Worm (Caenorhabditis elegans) whole organism, L1 larva: ENCODE measurements around the gene nspb-12.

Experiments used
- ama-1 ChIP-seq: fragments of 150-350 bp; optimal IDR thresholded peaks from 2 replicates; lab custom pipeline; 2014
- blmp-1 ChIP-seq: fragments of 150-350 bp; optimal IDR thresholded peaks from 2 replicates; lab custom pipeline; 2014; ENCODE audit warnings: missing biosample characterization, missing genetic modification characterization
- grh-1 ChIP-seq: fragments of 200-800 bp; sonication (Bioruptor generic); IDR thresholded peaks from 2 replicates; pipeline ENCODE4 v1.3.6; 2022; ENCODE audit warnings: missing genetic modification reagents, missing genetic modification characterization, missing compliant biosample characterization
- lin-13 ChIP-seq: fragments of 150-350 bp; optimal IDR thresholded peaks from 2 replicates; lab custom pipeline; 2014; ENCODE audit warnings: missing biosample characterization, missing genetic modification reagents, missing genetic modification characterization
- nhr-76 ChIP-seq: sonication (generic microtip); optimal IDR thresholded peaks from 2 replicates; lab custom pipeline; 2017; ENCODE audit warnings: missing biosample characterization, missing genetic modification characterization
- nhr-84 ChIP-seq: sonication (generic microtip); optimal IDR thresholded peaks from 2 replicates; lab custom pipeline; 2017; ENCODE audit warnings: missing biosample characterization, missing genetic modification characterization
- skn-1 ChIP-seq: fragments of 150-350 bp; optimal IDR thresholded peaks from 2 replicates; lab custom pipeline; 2014; ENCODE audit warnings: missing biosample characterization, missing genetic modification characterization
- snu-23 ChIP-seq: sonication (generic microtip); optimal IDR thresholded peaks from 2 replicates; lab custom pipeline; 2016; ENCODE audit warnings: missing genetic modification characterization, missing compliant biosample characterization

- no peak for TF ChIP-seq ama-1 (lab: Kevin White, UChicago)
- peak; percentile 89 for TF ChIP-seq snu-23
- no peak for TF ChIP-seq nhr-76
- peak; percentile 52 for TF ChIP-seq skn-1 (tag; lab: Kevin White, UChicago)
- TF ChIP-seq nhr-84 (tag; lab: Kevin White, UChicago): no peak
- peak; percentile 38 for TF ChIP-seq lin-13
- peak; percentile 43 for TF ChIP-seq blmp-1
- peak; percentile 52; the same call in 1 of the 2 replicates for TF ChIP-seq grh-1 (GFP tag; lab: Robert Waterston, UW)
Measured at ce11 chrIII:5554884-5555500, 13.6 kb downstream of the nspb-12 start, which contains the start of the genes nmad-1 and hach-1.
